Fruit fly (Drosophila melanogaster): ENCODE results near the gene CG17650.
A peak's percentile ranks its signal among the peaks of the same experiment; 100 is the strongest.

- TF ChIP-seq pad (GFP tag; optimal IDR thresholded peaks at IDR 0.05) (peak; percentile 0), CG1620 (GFP tag; optimal IDR thresholded peaks at IDR 0.05) (no peak), Hr96 (GFP tag; optimal IDR thresholded peaks at IDR 0.05) (no peak)
These were observed 30.3 kb downstream of the CG17650 start, which contains the start of gene Rrp40 for dm6 chr2L:1728620-1728944.
